Fruit fly (Drosophila melanogaster): Measurements from ENCODE around the gene PIG-Wa.

DNA sequence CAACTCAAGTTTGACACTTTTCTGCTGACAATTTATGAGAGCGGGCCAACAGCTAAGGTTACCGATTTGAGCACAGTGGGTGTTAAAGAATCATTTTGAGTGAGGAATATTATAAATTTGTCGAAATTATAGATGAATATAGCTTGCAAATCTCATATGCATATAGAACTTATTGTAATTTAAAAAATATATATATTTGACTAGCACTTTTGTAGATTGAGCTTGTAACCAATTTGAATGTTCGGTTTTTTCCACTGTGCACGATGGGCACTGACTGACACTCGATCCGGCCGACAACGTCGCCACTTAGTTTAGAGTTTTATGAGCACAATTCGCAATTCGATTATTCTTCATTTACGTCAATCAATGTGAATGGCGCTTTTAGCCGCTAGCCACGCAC is 15.5 kb downstream of the PIG-Wa start:
- TF ChIP-seq dmrt11E (tag; optimal IDR thresholded peaks at IDR 0.05) (no peak), CG18599 (GFP tag; optimal IDR thresholded peaks at IDR 0.05) (no peak), CG1529 (GFP tag; optimal IDR thresholded peaks at IDR 0.05) (no peak), CG2678 (tag; optimal IDR thresholded peaks at IDR 0.05) (peak; percentile 36), Dll (GFP tag; IDR thresholded peaks at IDR 0.05; ENCODE audit: partially characterized antibody) (no peak), inv (GFP tag; IDR thresholded peaks at IDR 0.05; ENCODE audit: partially characterized antibody) (no peak), CG8290 (GFP tag; optimal IDR thresholded peaks at IDR 0.05) (no peak), CG8290 (tag; optimal IDR thresholded peaks at IDR 0.05) (no peak), fd64A (GFP tag; optimal IDR thresholded peaks at IDR 0.05) (no peak), Gsc (GFP tag; IDR thresholded peaks at IDR 0.05) (no peak), Ets65A (GFP tag) (no peak), gsb (GFP tag; IDR thresholded peaks at IDR 0.05) (no peak), kni (GFP tag; optimal IDR thresholded peaks at IDR 0.05) (no peak), CG13624 (GFP tag; optimal IDR thresholded peaks at IDR 0.05) (no peak), Scr (GFP tag; IDR thresholded peaks at IDR 0.05; ENCODE audit: partially characterized antibody) (no peak)
